Worm (Caenorhabditis elegans): ENCODE data around the gene hadb-1.

ce11 chrIII:8674980-8675485 is 13.3 kb downstream of the hadb-1 start, which contains the start of gene pgl-2:
- TF ChIP-seq ztf-4 (tag; optimal IDR thresholded peaks at IDR 0.05) (no peak), ces-1 (GFP tag; optimal IDR thresholded peaks at IDR 0.05) (no peak), ztf-11 (tag; optimal IDR thresholded peaks at IDR 0.05) (no peak), snpc-4 (tag; optimal IDR thresholded peaks at IDR 0.05) (no peak), unc-62 (GFP tag; optimal IDR thresholded peaks at IDR 0.05) (no peak), nhr-11 (tag; optimal IDR thresholded peaks at IDR 0.05) (no peak), elt-2 (tag; optimal IDR thresholded peaks at IDR 0.05) (no peak), mep-1 (tag; optimal IDR thresholded peaks at IDR 0.05) (no peak), zag-1 (tag; optimal IDR thresholded peaks at IDR 0.05) (no peak), ama-1 (optimal IDR thresholded peaks at IDR 0.05) (no peak), unc-130 (tag; optimal IDR thresholded peaks at IDR 0.05) (no peak), aly-2 (tag; optimal IDR thresholded peaks at IDR 0.05) (no peak), alr-1 (tag; optimal IDR thresholded peaks at IDR 0.05; ENCODE audit: borderline replicate concordance) (no peak), zip-4 (GFP tag; optimal IDR thresholded peaks at IDR 0.05) (no peak)

Measured in whole organism, L1 larva.